Fruit fly (Drosophila melanogaster): ENCODE measurements around the gene CG9259.
A peak's percentile ranks its signal among the peaks of the same experiment; 100 is the strongest.

CG9259 gene

DNA sequence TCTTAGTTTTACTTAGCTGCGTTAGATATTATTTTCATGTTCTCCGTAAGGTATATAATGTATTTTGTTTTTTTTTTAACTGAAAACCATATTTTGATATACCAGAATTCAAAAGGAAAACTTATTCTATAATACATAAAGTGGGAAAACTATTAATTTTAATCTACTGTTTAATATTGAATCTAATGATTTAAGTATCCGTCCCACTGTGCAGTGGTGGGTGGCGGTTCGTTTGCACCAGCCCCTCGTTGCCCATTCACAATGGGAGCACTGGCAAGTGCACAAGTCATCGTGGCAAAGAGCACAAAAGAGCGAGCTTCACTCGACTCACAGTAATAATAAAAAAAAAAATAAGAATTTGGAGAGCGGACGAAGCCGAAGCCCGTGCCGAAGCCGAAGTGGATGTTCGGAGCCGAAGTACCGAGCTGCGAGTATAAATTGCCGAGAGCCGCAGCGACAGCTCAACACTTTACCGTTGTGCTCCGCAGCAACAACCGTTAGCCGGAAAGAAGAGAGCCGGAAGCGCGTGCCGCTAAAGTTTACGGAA lies 7.3 kb downstream of the CG9259 start, which contains the start of gene CG34136 (continued):
- TF ChIP-seq al (GFP tag; IDR thresholded peaks at IDR 0.05) (no peak), sisA (GFP tag; IDR thresholded peaks at IDR 0.05) (0 out of 2 replicates have a peak, but pooled peaks have one; percentile 28), CG8359 (GFP tag; optimal IDR thresholded peaks at IDR 0.05; ENCODE audit: borderline replicate concordance) (no peak), H2.0 (GFP tag; IDR thresholded peaks at IDR 0.05) (no peak), CG9797 (GFP tag; optimal IDR thresholded peaks at IDR 0.05) (no peak), CG2129 (GFP tag; IDR thresholded peaks at IDR 0.05; ENCODE audit: partially characterized antibody) (no peak), amos (GFP tag; IDR thresholded peaks at IDR 0.05; ENCODE audit: partially characterized antibody) (0 out of 2 replicates have a peak, but pooled peaks have one; percentile 7), CG9609 (GFP tag; optimal IDR thresholded peaks at IDR 0.05) (no peak), ase (GFP tag; IDR thresholded peaks at IDR 0.05) (no peak), CG2120 (GFP tag; optimal IDR thresholded peaks at IDR 0.05) (peak; percentile 25), stwl (tag; optimal IDR thresholded peaks at IDR 0.05) (no peak), Fer3 (tag; optimal IDR thresholded peaks at IDR 0.05) (no peak), CG17568 (GFP tag; optimal IDR thresholded peaks at IDR 0.05) (no peak), yki (optimal IDR thresholded peaks at IDR 0.05) (no peak), CG18011 (GFP tag; optimal IDR thresholded peaks at IDR 0.05) (no peak), sim (GFP tag; IDR thresholded peaks at IDR 0.05) (no peak), Elba2 (GFP tag; optimal IDR thresholded peaks at IDR 0.05) (no peak), CG11398 (GFP tag; optimal IDR thresholded peaks at IDR 0.05) (no peak), sna (GFP tag; IDR thresholded peaks at IDR 0.05; ENCODE audit: partially characterized antibody) (no peak), cad (GFP tag; optimal IDR thresholded peaks at IDR 0.05) (no peak), esg (GFP tag; conservative IDR thresholded peaks at IDR 0.05) (peak; percentile 9; the same call in 1 of the 2 replicates), lab (GFP tag; optimal IDR thresholded peaks at IDR 0.05) (peak; percentile 69), Drgx (GFP tag; IDR thresholded peaks at IDR 0.05) (peak; percentile 77), CG7271 (tag; optimal IDR thresholded peaks at IDR 0.05) (no peak), dysf (GFP tag; IDR thresholded peaks at IDR 0.05) (no peak), dmrt11E (tag; optimal IDR thresholded peaks at IDR 0.05) (no peak), seq (GFP tag; IDR thresholded peaks at IDR 0.05) (no peak; the same call in 1 of the 2 replicates), Hr51 (GFP tag; optimal IDR thresholded peaks at IDR 0.05) (peak in 1 of 2 experiments; percentile 74), CG4854 (GFP tag; optimal IDR thresholded peaks at IDR 0.05) (no peak), CoRest (tag; optimal IDR thresholded peaks at IDR 0.05) (peak; percentile 58), CG2678 (tag; optimal IDR thresholded peaks at IDR 0.05) (peak; percentile 69), pita (GFP tag; optimal IDR thresholded peaks at IDR 0.05) (no peak), CG15011 (GFP tag; optimal IDR thresholded peaks at IDR 0.05) (no peak), Sry-β (GFP tag; optimal IDR thresholded peaks at IDR 0.05) (no peak), gfzf (GFP tag; optimal IDR thresholded peaks at IDR 0.05) (no peak), CG11504 (tag; optimal IDR thresholded peaks at IDR 0.05) (no peak), CG8944 (GFP tag; optimal IDR thresholded peaks at IDR 0.05) (no peak), tll (GFP tag; optimal IDR thresholded peaks at IDR 0.05) (no peak), hth (optimal IDR thresholded peaks at IDR 0.05) (no peak), CG10565 (GFP tag; optimal IDR thresholded peaks at IDR 0.05) (no peak), Oli (tag; optimal IDR thresholded peaks at IDR 0.05) (peak; percentile 61), gcm2 (GFP tag; optimal IDR thresholded peaks at IDR 0.05) (no peak), HLH3B (GFP tag; IDR thresholded peaks at IDR 0.05) (no peak), lola (GFP tag; optimal IDR thresholded peaks at IDR 0.05) (peak in 1 of 3 experiments; percentile 11), CG6654 (GFP tag; optimal IDR thresholded peaks at IDR 0.05) (no peak), CG8478 (optimal IDR thresholded peaks at IDR 0.05) (no peak), z (GFP tag; IDR thresholded peaks at IDR 0.05) (no peak), gem (tag; optimal IDR thresholded peaks at IDR 0.05) (peak; percentile 70), CG1602 (GFP tag; optimal IDR thresholded peaks at IDR 0.05) (peak; percentile 3), CG9727 (GFP tag; optimal IDR thresholded peaks at IDR 0.05) (peak; percentile 38)

Measured in whole organism, embryonic.